Worm (Caenorhabditis elegans) whole organism, L3 larva: ENCODE data around the gene D1014.6.
A peak's percentile ranks its signal among the peaks of the same experiment; 100 is the strongest.

Experiments used
- R02D3.7 ChIP-seq: fragments of 150-350 bp; optimal IDR thresholded peaks from 2 replicates; lab custom pipeline; 2014; ENCODE audit warnings: missing biosample characterization, missing genetic modification characterization
- aly-2 ChIP-seq: fragments of 150-350 bp; optimal IDR thresholded peaks from 2 replicates; lab custom pipeline; 2014; ENCODE audit warnings: missing biosample characterization, missing genetic modification characterization
- ama-1 ChIP-seq: fragments of 150-350 bp; optimal IDR thresholded peaks from 2 replicates; lab custom pipeline; 2018
- ceh-28 ChIP-seq: fragments of 150-350 bp; optimal IDR thresholded peaks from 2 replicates; lab custom pipeline; 2014; ENCODE audit warnings: missing biosample characterization, missing genetic modification reagents, missing genetic modification characterization
- ceh-82 ChIP-seq: fragments of 150-350 bp; optimal IDR thresholded peaks from 2 replicates; lab custom pipeline; 2014; ENCODE audit warnings: missing biosample characterization, missing genetic modification characterization
- ceh-9 ChIP-seq: sonication (generic microtip); optimal IDR thresholded peaks from 2 replicates; lab custom pipeline; 2018; ENCODE audit warnings: missing biosample characterization, missing genetic modification characterization
- egl-27 ChIP-seq: sonication (generic microtip); optimal IDR thresholded peaks from 4 replicates; lab custom pipeline; 2017; ENCODE audit warnings: missing biosample characterization, missing genetic modification reagents, missing genetic modification characterization
- egl-5 ChIP-seq: fragments of 150-350 bp; optimal IDR thresholded peaks from 2 replicates; lab custom pipeline; 2017; ENCODE audit warnings: missing biosample characterization, missing genetic modification reagents, missing genetic modification characterization, inconsistent platforms
- elt-1 ChIP-seq: fragments of 150-350 bp; optimal IDR thresholded peaks from 2 replicates; lab custom pipeline; 2014; ENCODE audit warnings: missing biosample characterization, missing genetic modification characterization
- elt-2 ChIP-seq: sonication (generic microtip); optimal IDR thresholded peaks from 2 replicates; lab custom pipeline; 2016; ENCODE audit warnings: missing genetic modification reagents, mild to moderate bottlenecking, missing genetic modification characterization, missing compliant biosample characterization
- elt-3 ChIP-seq, 3 experiments: fragments of 150-350 bp in 1 of 3; sonication (generic microtip) in 2 of 3; optimal IDR thresholded peaks; 2 replicates in 2 of 3; 4 replicates in 1 of 3; lab custom pipeline; 2014 to 2017; ENCODE audit warnings: missing biosample characterization in 3 of 3, missing genetic modification characterization in 3 of 3
- fkh-10 ChIP-seq: sonication (generic microtip); optimal IDR thresholded peaks from 2 replicates; lab custom pipeline; 2017; ENCODE audit warnings: missing biosample characterization, missing genetic modification reagents, missing genetic modification characterization
- hmg-11 ChIP-seq: sonication (generic microtip); optimal IDR thresholded peaks from 2 replicates; lab custom pipeline; 2016; ENCODE audit warnings: missing genetic modification characterization, missing compliant biosample characterization
- jun-1 ChIP-seq: fragments of 150-350 bp; optimal IDR thresholded peaks from 2 replicates; lab custom pipeline; 2014; ENCODE audit warnings: missing biosample characterization, missing genetic modification reagents, missing genetic modification characterization
- lin-15B ChIP-seq: fragments of 150-350 bp; optimal IDR thresholded peaks from 2 replicates; lab custom pipeline; 2014; ENCODE audit warnings: missing biosample characterization, missing genetic modification characterization
- lin-39 ChIP-seq: fragments of 150-350 bp; optimal IDR thresholded peaks from 2 replicates; lab custom pipeline; 2018; ENCODE audit warnings: missing biosample characterization, missing genetic modification reagents, missing genetic modification characterization
- lsy-12 ChIP-seq: sonication (generic microtip); optimal IDR thresholded peaks from 2 replicates; lab custom pipeline; 2016; ENCODE audit warnings: mild to moderate bottlenecking, missing genetic modification characterization, missing compliant biosample characterization
- mdl-1 ChIP-seq: fragments of 150-350 bp; optimal IDR thresholded peaks from 2 replicates; lab custom pipeline; 2014; ENCODE audit warnings: missing biosample characterization, missing genetic modification characterization
- mml-1 ChIP-seq: fragments of 150-350 bp; sonication (generic microtip); optimal IDR thresholded peaks from 3 replicates; lab custom pipeline; 2014; ENCODE audit warnings: missing biosample characterization, missing genetic modification characterization
- nfya-1 ChIP-seq: sonication (generic microtip); optimal IDR thresholded peaks from 2 replicates; lab custom pipeline; 2017; ENCODE audit warnings: missing genetic modification characterization, mild to moderate bottlenecking, missing compliant biosample characterization, antibody characterized with exemption, moderate library complexity; ENCODE audit not compliant: insufficient read depth
- nhr-11 ChIP-seq: fragments of 150-350 bp; optimal IDR thresholded peaks from 2 replicates; lab custom pipeline; 2014; ENCODE audit warnings: missing biosample characterization, missing genetic modification characterization
- nhr-12 ChIP-seq: fragments of 150-350 bp; optimal IDR thresholded peaks from 2 replicates; lab custom pipeline; 2014; ENCODE audit warnings: missing biosample characterization, missing genetic modification characterization
- nhr-23 ChIP-seq: fragments of 150-350 bp; optimal IDR thresholded peaks from 2 replicates; lab custom pipeline; 2014; ENCODE audit warnings: missing biosample characterization, missing genetic modification reagents, missing genetic modification characterization
- nhr-237 ChIP-seq: fragments of 150-350 bp; optimal IDR thresholded peaks from 2 replicates; lab custom pipeline; 2014; ENCODE audit warnings: missing biosample characterization, missing genetic modification characterization
- nhr-25 ChIP-seq: sonication (generic microtip); optimal IDR thresholded peaks from 2 replicates; lab custom pipeline; 2017; ENCODE audit warnings: missing biosample characterization, missing genetic modification characterization
- nhr-28 ChIP-seq: fragments of 150-350 bp; optimal IDR thresholded peaks from 2 replicates; lab custom pipeline; 2014; ENCODE audit warnings: missing biosample characterization, missing genetic modification characterization
- nhr-43 ChIP-seq: sonication (generic microtip); optimal IDR thresholded peaks from 2 replicates; lab custom pipeline; 2016; ENCODE audit warnings: mild to moderate bottlenecking, missing genetic modification characterization, missing compliant biosample characterization; ENCODE audit not compliant: poor library complexity, severe bottlenecking
- nhr-76 ChIP-seq: fragments of 150-350 bp; sonication (generic microtip); optimal IDR thresholded peaks from 5 replicates; lab custom pipeline; 2014; ENCODE audit warnings: missing biosample characterization, missing genetic modification characterization
- pha-4 ChIP-seq: fragments of 150-350 bp; optimal IDR thresholded peaks from 2 replicates; lab custom pipeline; 2014; ENCODE audit warnings: missing biosample characterization, missing genetic modification reagents, missing genetic modification characterization
- pqm-1 ChIP-seq: fragments of 150-350 bp; optimal IDR thresholded peaks from 2 replicates; lab custom pipeline; 2017; ENCODE audit warnings: missing biosample characterization, missing genetic modification characterization, inconsistent platforms
- skn-1 ChIP-seq: fragments of 150-350 bp; optimal IDR thresholded peaks from 2 replicates; lab custom pipeline; 2014; ENCODE audit warnings: missing biosample characterization, missing genetic modification characterization
- snpc-4 ChIP-seq: fragments of 150-350 bp; optimal IDR thresholded peaks from 2 replicates; lab custom pipeline; 2014; ENCODE audit warnings: missing biosample characterization, missing genetic modification characterization
- ztf-11 ChIP-seq: fragments of 150-350 bp; optimal IDR thresholded peaks from 2 replicates; lab custom pipeline; 2014; ENCODE audit warnings: missing biosample characterization, missing genetic modification characterization

The D1014.6 gene

DNA sequence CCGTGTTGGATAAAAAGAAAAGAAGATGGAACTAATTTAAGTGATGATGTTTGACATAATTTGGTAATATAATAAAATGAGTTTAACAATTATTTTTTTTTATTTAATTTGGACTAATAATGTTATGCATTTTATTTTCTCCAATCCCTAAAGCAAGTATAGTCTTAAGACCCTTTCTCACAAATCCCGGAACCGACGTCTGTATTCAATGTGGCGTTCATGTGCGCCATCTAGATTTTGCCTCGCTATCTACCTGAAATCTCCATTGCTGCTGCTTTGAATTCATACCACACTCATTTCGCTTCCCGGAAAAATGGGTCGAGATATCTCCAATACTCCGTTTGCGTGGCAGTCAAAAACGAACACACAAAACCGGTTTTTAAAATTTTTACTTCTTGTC is 2.4 kb downstream of the D1014.6 start, which contains the start of gene D1014.5:
Gene D1014.5, plus strand, starts transcription at position 301 of the 400 bp plus-strand sequence.
- TF ChIP-seq R02D3.7 (no peak), aly-2 (tag; lab: Kevin White, UChicago) (no peak), lin-39 (tag; lab: Kevin White, UChicago) (no peak), mml-1 (no peak), lsy-12 (no peak), egl-27 (tag; lab: Kevin White, UChicago) (no peak), nhr-23 (tag; lab: Kevin White, UChicago) (no peak), nhr-76 (no peak), skn-1 (tag; lab: Kevin White, UChicago) (no peak)

DNA sequence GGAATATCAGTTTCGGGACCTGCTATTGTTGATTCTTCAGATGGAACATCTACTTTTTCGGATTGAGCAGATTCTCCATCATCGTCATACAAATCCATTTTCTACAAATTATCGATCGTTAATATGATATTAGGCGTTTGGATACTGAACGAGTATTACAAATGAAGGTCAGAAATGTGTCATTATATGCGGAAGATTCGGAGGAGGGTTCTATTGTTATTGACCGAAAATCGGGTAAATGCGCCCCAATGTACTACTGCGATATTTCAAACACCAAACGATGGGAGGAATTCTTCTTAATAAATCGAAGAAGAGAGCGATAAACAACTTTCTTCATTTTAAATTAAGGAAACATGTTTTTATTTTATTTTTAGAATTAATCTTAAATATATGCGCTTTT is 8.3 kb downstream of the D1014.6 start, which contains the start of gene spr-1:
Gene spr-1, minus strand, starts transcription at position 101 of the 400 bp plus-strand sequence.
- TF ChIP-seq nhr-28 = no peak
- TF ChIP-seq nhr-25 = peak; percentile 40
- no peak for TF ChIP-seq elt-3 (tag; optimal IDR thresholded peaks at IDR 0.05; lab: Kevin White, UChicago)
- no peak for TF ChIP-seq ceh-28

DNA sequence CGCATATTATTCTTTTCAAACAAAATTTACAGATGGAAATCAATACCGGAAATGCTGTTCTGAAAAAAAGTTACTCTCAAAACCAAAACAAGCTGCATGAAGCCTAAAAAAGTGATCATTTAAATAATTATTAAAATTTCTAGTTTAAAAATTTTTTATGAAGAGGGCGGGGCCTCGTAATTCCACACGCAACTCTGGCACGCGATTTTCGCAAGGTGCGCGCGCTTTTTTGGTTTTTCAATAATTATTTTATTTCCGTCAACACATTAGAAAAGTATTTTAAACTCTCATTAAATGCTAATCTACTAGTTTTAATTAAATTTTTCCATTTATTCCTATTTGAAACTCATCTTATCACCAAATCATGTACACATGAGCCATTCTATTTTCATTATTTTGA is 8.8 kb downstream of the D1014.6 start:
- TF ChIP-seq R02D3.7 (peak; percentile 58), mml-1 (no peak), ztf-11 (tag; lab: Kevin White, UChicago) (no peak), skn-1 (tag; lab: Kevin White, UChicago) (peak; percentile 3), nhr-43 (tag; lab: Kevin White, UChicago) (peak; percentile 3)

DNA sequence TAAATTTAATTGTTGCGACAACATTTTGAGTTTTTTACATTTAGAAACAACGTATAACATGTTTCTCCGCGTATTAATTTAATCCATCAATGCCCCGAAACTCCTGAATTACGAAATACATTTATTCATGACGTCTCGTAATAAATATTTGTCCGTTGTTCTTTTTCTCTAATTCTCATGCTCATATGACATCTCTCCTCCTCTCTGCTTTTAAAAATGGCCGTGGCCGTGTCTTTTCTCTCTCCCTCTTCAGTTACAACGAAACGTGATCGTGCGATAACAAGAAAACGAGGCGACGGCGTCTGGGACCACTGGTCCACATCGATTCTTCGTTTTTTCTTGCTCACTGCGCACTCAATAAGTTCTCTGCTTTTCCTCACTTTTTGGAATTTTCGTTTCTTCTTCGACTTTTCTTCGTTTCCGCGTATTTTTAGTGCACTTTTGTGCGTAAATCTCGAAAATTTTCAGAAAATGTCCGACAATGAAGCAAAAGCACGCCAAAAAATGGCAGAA is 9.2 kb downstream of the D1014.6 start, which contains the start of gene snap-1:
Gene snap-1, plus strand, starts transcription at position 463 of the 513 bp plus-strand sequence.
- TF ChIP-seq mdl-1 (tag; lab: Kevin White, UChicago) (no peak), nhr-12 (tag; lab: Kevin White, UChicago) (no peak), elt-1 (tag; lab: Kevin White, UChicago) (peak; percentile 5), ceh-82 (tag; lab: Kevin White, UChicago) (no peak), elt-2 (tag; lab: Kevin White, UChicago) (peak; percentile 5), pha-4 (tag; lab: Kevin White, UChicago) (peak; percentile 60), hmg-11 (no peak), snpc-4 (tag; lab: Kevin White, UChicago) (peak; percentile 65), pqm-1 (tag; lab: Kevin White, UChicago) (peak; percentile 11), lin-15B (tag; lab: Kevin White, UChicago) (peak; percentile 72), nfya-1 (tag; lab: Kevin White, UChicago) (peak; percentile 74), lin-39 (tag; lab: Kevin White, UChicago) (peak; percentile 35), ama-1 (peak; percentile 23)
- TF ChIP-seq, all 47 proteins: peak for 9

DNA sequence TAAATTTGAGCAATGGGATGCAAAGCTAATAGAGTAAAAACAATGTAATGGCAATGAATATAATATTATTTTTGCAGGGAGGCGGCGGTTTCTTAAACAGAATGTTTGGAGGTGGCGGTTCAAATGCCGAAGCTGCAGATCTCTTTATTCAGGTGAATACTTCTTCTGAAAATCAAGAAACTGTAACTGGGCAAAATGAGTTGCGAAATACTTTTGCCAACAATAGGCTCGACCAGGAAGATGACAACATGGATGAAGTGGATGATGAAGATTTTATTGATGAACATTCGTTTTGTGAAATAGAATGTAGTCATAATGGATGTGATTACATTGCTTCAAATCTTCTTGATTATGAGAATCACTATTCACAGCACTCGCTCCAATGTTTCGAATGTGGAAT is 9.8 kb downstream of the D1014.6 start:
- TF ChIP-seq pha-4 (tag; lab: Kevin White, UChicago) (no peak), fkh-10 (no peak), hmg-11 (no peak), jun-1 (tag; lab: Kevin White, UChicago) (no peak)

DNA sequence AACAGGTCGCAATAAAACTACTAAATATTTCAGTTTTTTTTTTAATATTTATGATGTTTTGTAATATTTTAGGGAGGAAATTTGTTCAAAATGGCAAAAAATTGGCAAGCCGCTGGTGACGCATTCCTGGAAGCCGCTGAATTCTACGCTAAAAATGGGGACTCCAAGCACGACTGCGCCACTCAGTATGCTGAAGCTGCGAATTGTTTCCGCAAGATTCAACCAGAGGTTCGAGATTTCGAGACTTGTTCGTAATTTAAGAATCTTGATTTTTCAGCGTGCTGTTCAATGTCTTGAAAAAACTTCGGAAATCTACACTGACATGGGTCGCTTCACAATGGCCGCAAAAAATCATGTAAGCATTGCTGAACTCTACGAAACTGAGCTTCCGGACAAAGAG is 10.7 kb downstream of the D1014.6 start:
- TF ChIP-seq nhr-25 (no peak), ama-1 (peak; percentile 65), nhr-11 (tag; lab: Kevin White, UChicago) (no peak), nhr-237 (no peak), ceh-9 (no peak), R02D3.7 (no peak)

DNA sequence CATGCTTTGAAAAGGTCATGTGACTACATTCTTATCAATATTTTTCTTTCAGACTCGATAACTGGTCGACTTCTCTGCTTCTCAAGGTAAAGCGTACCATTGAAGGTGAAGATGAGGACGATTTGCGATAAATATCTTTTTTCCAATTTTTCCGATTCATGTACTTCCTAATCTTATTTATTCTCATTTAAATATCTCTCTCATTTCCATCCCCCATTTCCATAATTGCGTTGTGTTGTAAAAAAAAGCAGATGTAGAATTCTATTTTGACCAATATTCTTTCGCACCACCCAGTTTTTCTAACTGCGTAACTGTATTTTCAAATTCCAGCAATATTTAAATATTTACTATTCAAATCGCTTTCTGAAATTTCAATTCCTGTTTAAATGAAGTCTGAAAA is 12.0 kb downstream of the D1014.6 start, which contains the start of gene D1014.4:
Gene D1014.4, plus strand, starts transcription at position 301 of the 400 bp plus-strand sequence.
- TF ChIP-seq egl-5 (tag; lab: Kevin White, UChicago) (no peak), hmg-11 (no peak), elt-2 (tag; lab: Kevin White, UChicago) (peak; percentile 34)
